Worm (Caenorhabditis elegans): ENCODE data around the gene C08F1.8.
"Not testable (repeated sequence)": the region's sequence is repeated elsewhere in the genome, so short reads cannot be mapped to it uniquely, and the experiment has no call there.

DNA sequence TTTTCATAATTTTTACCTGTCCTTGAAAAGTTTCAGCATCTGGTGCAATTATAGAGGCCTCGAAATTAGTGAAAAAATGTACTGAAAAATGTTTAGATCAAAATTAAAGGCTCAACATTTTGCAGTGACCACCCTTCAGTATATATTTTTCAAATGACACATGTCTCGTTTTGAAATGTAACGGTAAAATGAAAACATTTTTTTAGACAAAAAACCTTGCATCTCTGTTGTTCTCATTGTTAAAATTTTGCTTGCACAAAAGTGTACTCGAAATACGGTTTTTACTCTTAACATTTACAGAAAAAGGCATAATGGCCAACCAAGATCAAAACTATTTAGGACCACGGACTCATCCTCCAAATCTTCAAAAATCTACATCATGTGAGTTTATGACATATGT lies 16.2 kb upstream of the C08F1.8 start, which contains the start of gene math-41:
- not testable (repeated sequence) for TF ChIP-seq F55B11.4 (tag; optimal IDR thresholded peaks at IDR 0.05; ENCODE audit: borderline replicate concordance, insufficient read depth); Y53F4B.3 (GFP tag; IDR thresholded peaks at IDR 0.05); bed-1 (GFP tag; IDR thresholded peaks at IDR 0.05); snpc-4 (GFP tag; optimal IDR thresholded peaks at IDR 0.05); snpc-4 (tag; optimal IDR thresholded peaks at IDR 0.05); hrde-1 (tag; optimal IDR thresholded peaks at IDR 0.05; ENCODE audit: borderline replicate concordance); him-1 (tag; optimal IDR thresholded peaks at IDR 0.05); ztf-18 (tag; optimal IDR thresholded peaks at IDR 0.05)
